Worm (Caenorhabditis elegans): ENCODE data around the gene ugt-11.

DNA sequence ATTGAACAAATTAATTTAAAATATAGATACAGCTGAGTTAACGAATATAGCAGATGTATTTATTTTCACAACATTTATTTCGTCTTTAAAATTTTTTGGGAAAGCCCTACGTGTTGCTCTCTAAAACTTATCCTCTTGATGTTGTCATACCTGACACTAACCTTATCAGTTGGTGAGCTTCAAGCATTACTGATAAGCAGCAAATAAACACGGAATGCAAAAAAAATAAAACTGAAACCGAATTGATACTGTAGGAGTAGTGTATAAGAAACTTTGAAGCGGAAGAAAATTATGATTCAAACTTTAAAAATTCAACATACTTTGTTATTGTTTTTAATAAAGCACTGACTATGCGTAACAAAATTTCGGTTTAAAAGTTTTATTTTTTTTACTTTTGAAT lies 40.2 kb upstream of the ugt-11 start:
- no peak for TF ChIP-seq ama-1 (optimal IDR thresholded peaks at IDR 0.05)
- TF ChIP-seq ceh-36 (tag; optimal IDR thresholded peaks at IDR 0.05), result no peak
- TF ChIP-seq aly-1 (tag; optimal IDR thresholded peaks at IDR 0.05), result no peak
- TF ChIP-seq tbx-11 (GFP tag; IDR thresholded peaks at IDR 0.05), result no peak
- TF ChIP-seq pes-1 (GFP tag; IDR thresholded peaks at IDR 0.05), result no peak
- TF ChIP-seq tra-4 (tag; optimal IDR thresholded peaks at IDR 0.05), result no peak
